Fruit fly (Drosophila melanogaster) whole organism, embryonic: Measurements from ENCODE around the gene Prp39.

Source experiments
- B-H2 ChIP-seq: fragments of 200-800 bp; sonication (Bioruptor generic); optimal IDR thresholded peaks from 2 replicates; lab custom pipeline; 2018; ENCODE audit warnings: missing biosample characterization, mild to moderate bottlenecking, missing genetic modification characterization
- CG10267 ChIP-seq: fragments of 200-800 bp; sonication (Bioruptor generic); optimal IDR thresholded peaks from 2 replicates; lab custom pipeline; 2018; ENCODE audit warnings: missing biosample characterization, mild to moderate bottlenecking, missing genetic modification characterization, moderate library complexity
- CG10431 ChIP-seq: fragments of 200-800 bp; sonication (Bioruptor generic); optimal IDR thresholded peaks from 3 replicates; lab custom pipeline; 2018; ENCODE audit warnings: missing biosample characterization, mild to moderate bottlenecking, missing genetic modification characterization
- CG10654 ChIP-seq: fragments of 200-800 bp; sonication (Bioruptor generic); optimal IDR thresholded peaks from 2 replicates; lab custom pipeline; 2016; ENCODE audit warnings: missing biosample characterization, missing genetic modification characterization
- CG11560 ChIP-seq: fragments of 200-800 bp; sonication (Bioruptor generic); IDR thresholded peaks from 3 replicates; pipeline ENCODE4 v1.3.6; 2022; ENCODE audit warnings: missing biosample characterization, missing genetic modification characterization
- CG12219 ChIP-seq: fragments of 200-800 bp; sonication (Bioruptor generic); optimal IDR thresholded peaks from 3 replicates; lab custom pipeline; 2018; ENCODE audit warnings: missing biosample characterization, mild to moderate bottlenecking, missing genetic modification characterization
- CG14667 ChIP-seq: fragments of 200-800 bp; sonication (Bioruptor generic); IDR thresholded peaks from 2 replicates; pipeline ENCODE4 v1.3.6; 2022; ENCODE audit warnings: missing biosample characterization, missing genetic modification characterization
- CG1603 ChIP-seq: fragments of 200-800 bp; sonication (Bioruptor generic); optimal IDR thresholded peaks from 2 replicates; lab custom pipeline; 2019; ENCODE audit warnings: missing biosample characterization, mild to moderate bottlenecking, missing genetic modification characterization, moderate library complexity
- CG30431 ChIP-seq: fragments of 200-800 bp; sonication (Bioruptor generic); optimal IDR thresholded peaks from 2 replicates; lab custom pipeline; 2017; ENCODE audit warnings: missing biosample characterization, missing genetic modification characterization
- CG31388 ChIP-seq: fragments of 200-800 bp; sonication (Bioruptor generic); optimal IDR thresholded peaks from 2 replicates; lab custom pipeline; 2016; ENCODE audit warnings: missing biosample characterization, missing genetic modification characterization
- CG3407 ChIP-seq: fragments of 200-800 bp; sonication (Bioruptor generic); optimal IDR thresholded peaks from 2 replicates; lab custom pipeline; 2018; ENCODE audit warnings: missing biosample characterization, mild to moderate bottlenecking, missing genetic modification characterization
- CG42726 ChIP-seq: fragments of 200-800 bp; sonication (Bioruptor generic); IDR thresholded peaks from 2 replicates; pipeline ENCODE4 v1.3.6; 2022; ENCODE audit warnings: missing biosample characterization, missing genetic modification characterization; ENCODE audit not compliant: partially characterized antibody
- CG7372 ChIP-seq: fragments of 200-800 bp; sonication (Bioruptor generic); IDR thresholded peaks from 2 replicates; pipeline ENCODE4 v1.3.6; 2022; ENCODE audit warnings: missing biosample characterization, missing genetic modification characterization
- CG7745 ChIP-seq: fragments of 200-800 bp; sonication (Bioruptor generic); optimal IDR thresholded peaks from 2 replicates; lab custom pipeline; 2018; ENCODE audit warnings: missing biosample characterization, mild to moderate bottlenecking, missing genetic modification characterization, moderate library complexity
- CG8089 ChIP-seq: fragments of 200-800 bp; sonication (Bioruptor generic); optimal IDR thresholded peaks from 3 replicates; lab custom pipeline; 2016; ENCODE audit warnings: missing biosample characterization, missing genetic modification characterization
- CG9437 ChIP-seq: fragments of 200-800 bp; sonication (Bioruptor generic); optimal IDR thresholded peaks from 2 replicates; lab custom pipeline; 2018; ENCODE audit warnings: missing biosample characterization, mild to moderate bottlenecking, missing genetic modification characterization
- CG9609 ChIP-seq: fragments of 200-800 bp; sonication (Bioruptor generic); optimal IDR thresholded peaks from 3 replicates; lab custom pipeline; 2016; ENCODE audit warnings: missing biosample characterization, missing genetic modification characterization
- CrebB ChIP-seq: fragments of 200-800 bp; sonication (Bioruptor generic); optimal IDR thresholded peaks from 3 replicates; lab custom pipeline; 2018; ENCODE audit warnings: missing biosample characterization, mild to moderate bottlenecking, missing genetic modification characterization
- Eip74EF ChIP-seq, 2 experiments: fragments of 200-800 bp in 1 of 2; fragments of >200 bp in 1 of 2; sonication (Bioruptor generic) in 1 of 2; optimal IDR thresholded peaks; 2 replicates each; lab custom pipeline; 2017 to 2019; ENCODE audit warnings: missing biosample characterization in 2 of 2, missing genetic modification characterization in 2 of 2, mild to moderate bottlenecking in 1 of 2, moderate library complexity in 1 of 2
- H2.0 ChIP-seq: fragments of 200-800 bp; sonication (Bioruptor generic); IDR thresholded peaks from 2 replicates; pipeline ENCODE4 v1.3.6; 2022; ENCODE audit warnings: missing biosample characterization, missing genetic modification characterization
- HmgD ChIP-seq: fragments of 200-800 bp; sonication (Bioruptor generic); optimal IDR thresholded peaks from 3 replicates; lab custom pipeline; 2016; ENCODE audit warnings: missing biosample characterization, missing genetic modification characterization
- Meics ChIP-seq: fragments of 200-800 bp; sonication (Bioruptor generic); optimal IDR thresholded peaks from 2 replicates; lab custom pipeline; 2017; ENCODE audit warnings: missing biosample characterization, mild to moderate bottlenecking, missing genetic modification characterization
- NFAT ChIP-seq: fragments of 200-800 bp; sonication (Bioruptor generic); IDR thresholded peaks from 2 replicates; pipeline ENCODE4 v1.3.6; 2022; ENCODE audit warnings: missing biosample characterization, missing genetic modification characterization
- Pdp1 ChIP-seq, 2 experiments: fragments of 200-800 bp; sonication (Bioruptor generic); optimal IDR thresholded peaks; 3 replicates each; lab custom pipeline; 2016; ENCODE audit warnings: missing biosample characterization in 2 of 2, missing genetic modification characterization in 2 of 2, mild to moderate bottlenecking in 1 of 2, moderate library complexity in 1 of 2
- Scr ChIP-seq: fragments of 200-800 bp; sonication (Bioruptor generic); IDR thresholded peaks from 2 replicates; pipeline ENCODE4 v1.3.6; 2022; ENCODE audit warnings: missing biosample characterization, missing genetic modification characterization; ENCODE audit not compliant: partially characterized antibody
- Side ChIP-seq: fragments of 200-800 bp; sonication (Bioruptor generic); optimal IDR thresholded peaks from 2 replicates; lab custom pipeline; 2016; ENCODE audit warnings: missing biosample characterization, missing genetic modification characterization
- Sry-δ ChIP-seq: fragments of 200-800 bp; sonication (Bioruptor generic); optimal IDR thresholded peaks from 2 replicates; lab custom pipeline; 2016; ENCODE audit warnings: missing biosample characterization, missing genetic modification characterization
- Usf ChIP-seq: fragments of 200-800 bp; sonication (Bioruptor generic); optimal IDR thresholded peaks from 2 replicates; lab custom pipeline; 2017; ENCODE audit warnings: missing genotype, missing biosample characterization, missing genetic modification characterization
- Vsx1 ChIP-seq: fragments of 200-800 bp; sonication (Bioruptor generic); optimal IDR thresholded peaks from 2 replicates; lab custom pipeline; 2017; ENCODE audit warnings: missing biosample characterization, mild to moderate bottlenecking, missing genetic modification characterization, missing genetic modification reagents
- bab2 ChIP-seq: fragments of 200-800 bp; sonication (Bioruptor generic); optimal IDR thresholded peaks from 2 replicates; lab custom pipeline; 2016; ENCODE audit warnings: missing biosample characterization, missing genetic modification characterization
- bowl ChIP-seq: fragments of 200-800 bp; sonication (Bioruptor generic); IDR thresholded peaks from 2 replicates; pipeline ENCODE4 v1.3.6; 2022; ENCODE audit warnings: missing biosample characterization, missing genetic modification characterization
- bsh ChIP-seq, 2 experiments: fragments of 200-800 bp; sonication (Bioruptor generic); optimal IDR thresholded peaks; 2 replicates each; lab custom pipeline; 2017 to 2018; ENCODE audit warnings: mild to moderate bottlenecking in 2 of 2, missing biosample characterization in 2 of 2, missing genetic modification characterization in 2 of 2, moderate library complexity in 1 of 2
- eve ChIP-seq, 2 experiments: fragments of >200 bp; optimal IDR thresholded peaks; 2 replicates each; lab custom pipeline; 2017; ENCODE audit warnings: missing biosample characterization in 2 of 2, missing genetic modification characterization in 2 of 2
- fu2 ChIP-seq: fragments of 200-800 bp; sonication (Bioruptor generic); optimal IDR thresholded peaks from 2 replicates; lab custom pipeline; 2016; ENCODE audit warnings: missing biosample characterization, missing genetic modification characterization
- lola ChIP-seq, 3 experiments: fragments of >200 bp in 2 of 3; fragments of 200-800 bp in 1 of 3; sonication (Bioruptor generic) in 1 of 3; optimal IDR thresholded peaks; 2 replicates each; lab custom pipeline; 2017 to 2019; ENCODE audit warnings: missing biosample characterization in 3 of 3, missing genetic modification characterization in 3 of 3, mild to moderate bottlenecking in 1 of 3, moderate library complexity in 1 of 3
- lov ChIP-seq, 2 experiments: fragments of 200-800 bp in 1 of 2; fragments of >200 bp in 1 of 2; sonication (Bioruptor generic) in 1 of 2; IDR thresholded peaks in 1 of 2; optimal IDR thresholded peaks in 1 of 2; 2 replicates in 1 of 2; 3 replicates in 1 of 2; pipeline versions ENCODE4 v1.3.6 to Lab custom; 2017 to 2022; ENCODE audit warnings: missing biosample characterization in 1 of 2, missing genetic modification characterization in 1 of 2
- mam ChIP-seq: fragments of 200-800 bp; sonication (Bioruptor generic); optimal IDR thresholded peaks from 3 replicates; lab custom pipeline; 2016; ENCODE audit warnings: missing biosample characterization, missing genetic modification characterization
- pan ChIP-seq, 4 experiments: fragments of >200 bp in 3 of 4; fragments of 200-800 bp in 1 of 4; sonication (Bioruptor generic) in 1 of 4; optimal IDR thresholded peaks in 3 of 4; IDR thresholded peaks in 1 of 4; 2 replicates each; pipeline versions ENCODE4 v1.3.6 to Lab custom; 2017 to 2022; ENCODE audit warnings: missing biosample characterization in 2 of 4, missing genetic modification characterization in 2 of 4, mixed read lengths in 1 of 4
- pb ChIP-seq: fragments of 200-800 bp; sonication (Bioruptor generic); optimal IDR thresholded peaks from 3 replicates; lab custom pipeline; 2016; ENCODE audit warnings: missing biosample characterization, missing genetic modification characterization
- pho ChIP-seq: fragments of 200-800 bp; sonication (Bioruptor generic); optimal IDR thresholded peaks from 2 replicates; lab custom pipeline; 2016; ENCODE audit warnings: missing biosample characterization, missing genetic modification characterization
- psq ChIP-seq: fragments of 200-800 bp; sonication (Bioruptor generic); optimal IDR thresholded peaks from 2 replicates; lab custom pipeline; 2017; ENCODE audit warnings: missing biosample characterization, missing genetic modification characterization
- pum ChIP-seq: fragments of 200-800 bp; sonication (Bioruptor generic); optimal IDR thresholded peaks from 2 replicates; lab custom pipeline; 2016; ENCODE audit warnings: missing biosample characterization, missing genetic modification characterization
- sens ChIP-seq: fragments of 200-800 bp; sonication (Bioruptor generic); peaks from one replicate; lab custom pipeline; 2016; ENCODE audit warnings: missing biosample characterization, missing genetic modification characterization
- sim ChIP-seq: fragments of 200-800 bp; sonication (Bioruptor generic); IDR thresholded peaks from 2 replicates; pipeline ENCODE4 v1.3.6; 2022; ENCODE audit warnings: missing biosample characterization, missing genetic modification characterization
- sima ChIP-seq: fragments of 200-800 bp; sonication (Bioruptor generic); optimal IDR thresholded peaks from 2 replicates; lab custom pipeline; 2016; ENCODE audit warnings: missing biosample characterization, missing genetic modification characterization
- sr ChIP-seq: fragments of 200-800 bp; sonication (Bioruptor generic); IDR thresholded peaks from 3 replicates; pipeline ENCODE4 v1.3.6; 2022; ENCODE audit warnings: missing biosample characterization, missing genetic modification characterization
- toy ChIP-seq: fragments of 200-800 bp; sonication (Bioruptor generic); IDR thresholded peaks from 2 replicates; pipeline ENCODE4 v1.3.6; 2022; ENCODE audit warnings: missing biosample characterization, missing genetic modification characterization
- vfl ChIP-seq: fragments of 200-800 bp; sonication (Bioruptor generic); optimal IDR thresholded peaks from 2 replicates; lab custom pipeline; 2016; ENCODE audit warnings: missing biosample characterization, missing genetic modification characterization

Gene Prp39

dm6 chr3R:28844611-28845376, 32.9 kb downstream of the Prp39 start, which contains the start of the genes Apc and spg (continued):
- peak in 1 of 3 experiments; percentile 43 for TF ChIP-seq lola (GFP tag; optimal IDR thresholded peaks at IDR 0.05; lab: Kevin White, UChicago)
- peak; percentile 84 for TF ChIP-seq Sry-δ (GFP tag; lab: Kevin White, UChicago)
- no peak for TF ChIP-seq psq (GFP tag; lab: Kevin White, UChicago)
- peak; percentile 75; the same call in 2 of the 3 replicates for TF ChIP-seq sr
- peak; percentile 25 for TF ChIP-seq CG8089 (GFP tag; lab: Kevin White, UChicago)
- peak; percentile 18 to 62 for TF ChIP-seq bsh (GFP tag; optimal IDR thresholded peaks at IDR 0.05; lab: Kevin White, UChicago)
- TF ChIP-seq Meics (GFP tag; lab: Kevin White, UChicago): peak; percentile 61
- peak; percentile 18 for TF ChIP-seq pho (GFP tag; lab: Kevin White, UChicago)
- TF ChIP-seq lov (optimal IDR thresholded peaks at IDR 0.05; lab: Kevin White, UChicago): no peak
- TF ChIP-seq lov (GFP tag; IDR thresholded peaks at IDR 0.05; lab: Robert Waterston, UW): 0 out of 3 replicates have a peak, but pooled peaks have one; percentile 25
- TF ChIP-seq toy: no peak
- no peak for TF ChIP-seq sima (GFP tag; lab: Kevin White, UChicago)
- peak; percentile 57 for TF ChIP-seq CG3407
- TF ChIP-seq CG30431: no peak
- TF ChIP-seq B-H2 (GFP tag; lab: Kevin White, UChicago): peak; percentile 16
- peak; percentile 45 for TF ChIP-seq Vsx1 (GFP tag; lab: Kevin White, UChicago)
- no peak for TF ChIP-seq CG9609 (GFP tag; lab: Kevin White, UChicago)
- TF ChIP-seq sim: no peak
- TF ChIP-seq CG14667: no peak
- no peak for TF ChIP-seq CG7745 (tag; lab: Kevin White, UChicago)
- TF ChIP-seq fu2: peak; percentile 6
- peak; percentile 61 for TF ChIP-seq CG10267 (tag; lab: Kevin White, UChicago)
- peak; percentile 87 for TF ChIP-seq Scr (GFP tag; lab: Robert Waterston, UW)
- peak; percentile 37 for TF ChIP-seq Side (GFP tag; lab: Kevin White, UChicago)
- TF ChIP-seq pan (optimal IDR thresholded peaks at IDR 0.05; lab: Kevin White, UChicago): no peak
- TF ChIP-seq pan (GFP tag; optimal IDR thresholded peaks at IDR 0.05 in 1 of 2, IDR thresholded peaks at IDR 0.05 in 1 of 2): peak in 1 of 2 experiments; percentile 53
- TF ChIP-seq CG7372: no peak
- no peak for TF ChIP-seq H2.0 (GFP tag; lab: Robert Waterston, UW)
- TF ChIP-seq eve (GFP tag; optimal IDR thresholded peaks at IDR 0.05; lab: Kevin White, UChicago): no peak
- peak; percentile 50 for TF ChIP-seq vfl (GFP tag; lab: Kevin White, UChicago)
- peak; percentile 73 for TF ChIP-seq CrebB (tag; lab: Kevin White, UChicago)
- peak; percentile 69 for TF ChIP-seq CG42726
- peak; percentile 25 to 49 for TF ChIP-seq Pdp1 (GFP tag; optimal IDR thresholded peaks at IDR 0.05; lab: Kevin White, UChicago)
- peak; percentile 50 for TF ChIP-seq HmgD (GFP tag; lab: Kevin White, UChicago)
- TF ChIP-seq CG12219 (GFP tag; lab: Kevin White, UChicago): peak; percentile 63
- TF ChIP-seq Usf: peak; percentile 30
- no peak for TF ChIP-seq CG31388 (GFP tag; lab: Kevin White, UChicago)
- TF ChIP-seq Eip74EF (GFP tag; optimal IDR thresholded peaks at IDR 0.05; lab: Kevin White, UChicago): peak in 1 of 2 experiments; percentile 8
- TF ChIP-seq CG10431 (GFP tag; lab: Kevin White, UChicago): no peak
- no peak for TF ChIP-seq CG9437 (GFP tag; lab: Kevin White, UChicago)
- TF ChIP-seq NFAT (GFP tag; lab: Robert Waterston, UW): no peak
- TF ChIP-seq CG1603 (tag; lab: Kevin White, UChicago): peak; percentile 69
- peak; percentile 64 for TF ChIP-seq bab2 (GFP tag; lab: Kevin White, UChicago)
- TF ChIP-seq pum (GFP tag; lab: Kevin White, UChicago): no peak
- no peak for TF ChIP-seq mam (GFP tag; lab: Kevin White, UChicago)
- peak; percentile 93 for TF ChIP-seq CG11560 (tag; lab: Robert Waterston, UW)
- TF ChIP-seq pb: no peak
- peak; percentile 90 for TF ChIP-seq sens (GFP tag; lab: Kevin White, UChicago)
- no peak for TF ChIP-seq CG10654 (GFP tag; lab: Kevin White, UChicago)
- no peak; the same call in 1 of the 2 replicates for TF ChIP-seq bowl (GFP tag; lab: Robert Waterston, UW)
